Fruit fly (Drosophila melanogaster) whole organism, prepupa: ENCODE results near the gene Dpy-30L2.

Experiments used
- Blimp-1 ChIP-seq: fragments of 200-800 bp; sonication (Bioruptor generic); optimal IDR thresholded peaks from 3 replicates; lab custom pipeline; 2017; ENCODE audit warnings: missing biosample characterization, missing genetic modification characterization, mild to moderate bottlenecking, moderate library complexity, missing genetic modification reagents
- CG11294 ChIP-seq: fragments of 200-800 bp; sonication (Bioruptor generic); IDR thresholded peaks from 2 replicates; pipeline ENCODE4 v1.3.6; 2022; ENCODE audit warnings: missing biosample characterization, missing genetic modification characterization
- CG11762 ChIP-seq: fragments of 200-800 bp; sonication (Bioruptor generic); optimal IDR thresholded peaks from 3 replicates; lab custom pipeline; 2016; ENCODE audit warnings: missing biosample characterization, missing genetic modification characterization; ENCODE audit not compliant: insufficient read depth
- CG6163 ChIP-seq: fragments of 200-800 bp; sonication (Bioruptor generic); IDR thresholded peaks from 3 replicates; pipeline ENCODE4 v1.3.6; 2022; ENCODE audit warnings: missing biosample characterization, missing genetic modification characterization
- CG6854 ChIP-seq: fragments of 200-800 bp; sonication (Bioruptor generic); optimal IDR thresholded peaks from 2 replicates; lab custom pipeline; 2017; ENCODE audit warnings: missing biosample characterization, mild to moderate bottlenecking, missing genetic modification characterization
- CG8319 ChIP-seq: fragments of 200-800 bp; sonication (Bioruptor generic); optimal IDR thresholded peaks from 3 replicates; lab custom pipeline; 2016; ENCODE audit warnings: missing biosample characterization, missing genetic modification characterization
- CG9139 ChIP-seq: fragments of 200-800 bp; sonication (Bioruptor generic); optimal IDR thresholded peaks from 3 replicates; lab custom pipeline; 2017; ENCODE audit warnings: missing biosample characterization, mild to moderate bottlenecking, missing genetic modification characterization
- Eip78C ChIP-seq: fragments of 200-800 bp; sonication (Bioruptor generic); peaks from one replicate; lab custom pipeline; 2016; ENCODE audit warnings: missing biosample characterization, missing genetic modification characterization
- Lpt ChIP-seq: fragments of 200-800 bp; sonication (Bioruptor generic); optimal IDR thresholded peaks from 3 replicates; lab custom pipeline; 2016; ENCODE audit warnings: missing biosample characterization, missing genetic modification characterization
- Met ChIP-seq: fragments of 200-800 bp; sonication (Bioruptor generic); optimal IDR thresholded peaks from 3 replicates; lab custom pipeline; 2016; ENCODE audit warnings: missing biosample characterization, missing genetic modification characterization
- cyc ChIP-seq: fragments of 200-800 bp; sonication (Bioruptor generic); optimal IDR thresholded peaks from 3 replicates; lab custom pipeline; 2016; ENCODE audit warnings: missing biosample characterization, missing genetic modification characterization

DNA sequence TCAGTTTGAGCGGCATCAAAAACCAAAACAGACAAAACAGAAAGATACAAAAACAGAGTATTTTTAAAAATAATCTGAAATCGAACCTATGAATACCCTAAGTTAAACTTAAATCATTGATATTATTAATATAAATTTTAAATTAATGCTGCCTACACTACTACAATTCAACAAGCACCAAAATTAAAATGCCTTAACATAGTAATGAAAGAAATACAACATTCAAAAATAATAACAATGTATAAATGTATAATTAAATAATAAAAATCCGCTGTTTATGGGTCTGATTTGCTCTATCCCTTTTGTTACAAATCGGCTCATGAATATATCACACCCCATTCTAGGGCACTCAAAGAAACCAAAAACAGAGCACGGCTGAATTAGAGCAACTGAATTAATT lies 1.5 kb upstream of the Dpy-30L2 start:
- TF ChIP-seq CG6854 (GFP tag; lab: Kevin White, UChicago), result no peak
- no peak for TF ChIP-seq CG9139
- TF ChIP-seq Blimp-1 (GFP tag; lab: Kevin White, UChicago), result no peak
- TF ChIP-seq Lpt (GFP tag; lab: Kevin White, UChicago), result no peak
- TF ChIP-seq Eip78C (GFP tag; lab: Kevin White, UChicago), result peak; percentile 30
- no peak for TF ChIP-seq CG11762 (GFP tag; lab: Kevin White, UChicago)
- TF ChIP-seq CG11294 (GFP tag; lab: Robert Waterston, UW), result no peak
- no peak for TF ChIP-seq CG6163
- no peak for TF ChIP-seq Met (GFP tag; lab: Kevin White, UChicago)
- TF ChIP-seq CG8319 (GFP tag; lab: Kevin White, UChicago), result no peak
- no peak for TF ChIP-seq cyc (GFP tag; lab: Kevin White, UChicago)
